Fruit fly (Drosophila melanogaster): ENCODE measurements around the gene RpL7-like.

RpL7-like gene

DNA sequence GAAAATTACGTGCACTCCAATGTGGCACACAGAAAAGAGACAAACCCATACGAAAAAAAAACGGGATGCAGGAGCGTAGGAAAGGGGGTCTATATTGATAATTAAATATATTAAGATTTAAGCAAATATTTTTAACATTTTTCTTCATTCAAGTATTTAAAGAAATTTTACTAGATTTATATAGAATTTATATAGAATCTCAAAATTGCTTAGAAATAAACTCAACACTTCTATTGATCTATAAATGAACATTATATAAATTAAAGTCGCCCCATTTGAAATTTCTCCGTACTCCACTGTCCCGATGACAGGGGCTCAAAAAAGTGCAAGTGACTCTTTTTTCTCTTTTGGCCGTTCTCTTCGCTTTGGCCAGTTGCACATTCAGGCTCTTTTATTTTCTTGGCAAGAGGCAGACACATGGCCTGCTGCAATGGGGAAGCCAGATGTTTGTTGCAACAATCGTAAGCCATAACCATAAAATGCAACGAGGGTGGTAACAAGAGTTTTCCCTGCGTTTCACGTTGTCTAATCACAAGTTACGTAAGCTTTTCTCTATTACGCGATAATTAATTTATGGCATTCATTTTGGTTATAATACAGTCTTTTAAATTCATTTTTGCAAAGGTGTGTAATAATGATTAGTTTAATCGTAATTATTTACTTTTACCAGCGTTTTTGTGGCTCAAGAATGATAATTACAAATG, 9.7 kb downstream of the RpL7-like start (continued):
- no peak for TF ChIP-seq CG11093 (GFP tag; IDR thresholded peaks at IDR 0.05)
- TF ChIP-seq corto (GFP tag; optimal IDR thresholded peaks at IDR 0.05), result peak; percentile 15
- peak; percentile 28 for TF ChIP-seq CG2202 (tag; optimal IDR thresholded peaks at IDR 0.05)
- peak; percentile 89 for TF ChIP-seq sqz (GFP tag; optimal IDR thresholded peaks at IDR 0.05)
- TF ChIP-seq CG12769 (tag; optimal IDR thresholded peaks at IDR 0.05), result no peak
- peak; percentile 69 for TF ChIP-seq CG6254 (GFP tag; optimal IDR thresholded peaks at IDR 0.05)
- TF ChIP-seq CG13775 (GFP tag; optimal IDR thresholded peaks at IDR 0.05), result peak; percentile 12
- no peak; the same call in 1 of the 2 replicates for TF ChIP-seq CG32772 (GFP tag; IDR thresholded peaks at IDR 0.05)
- TF ChIP-seq ewg (GFP tag; optimal IDR thresholded peaks at IDR 0.05), result peak; percentile 10
- TF ChIP-seq Meics (GFP tag; optimal IDR thresholded peaks at IDR 0.05), result no peak
- peak; percentile 46 for TF ChIP-seq Spps (tag; optimal IDR thresholded peaks at IDR 0.05)
- TF ChIP-seq insv (GFP tag; optimal IDR thresholded peaks at IDR 0.05), result no peak
- TF ChIP-seq Bteb2 (GFP tag; optimal IDR thresholded peaks at IDR 0.05), result no peak
- TF ChIP-seq sens-2 (GFP tag; IDR thresholded peaks at IDR 0.05), result no peak
- TF ChIP-seq CG12391 (tag; optimal IDR thresholded peaks at IDR 0.05), result peak; percentile 58
- TF ChIP-seq croc (GFP tag; conservative IDR thresholded peaks at IDR 0.05), result peak; percentile 38; the same call in 1 of the 3 replicates
- TF ChIP-seq CG10366 (GFP tag; IDR thresholded peaks at IDR 0.05), result no peak
- no peak for TF ChIP-seq CG18764 (GFP tag; optimal IDR thresholded peaks at IDR 0.05)
- TF ChIP-seq CG6175 (GFP tag; IDR thresholded peaks at IDR 0.05), result no peak
- TF ChIP-seq sug (tag; optimal IDR thresholded peaks at IDR 0.05), result no peak
- no peak for TF ChIP-seq dpn (GFP tag; optimal IDR thresholded peaks at IDR 0.05)
- no peak for TF ChIP-seq Eip74EF (GFP tag; optimal IDR thresholded peaks at IDR 0.05)
- peak; percentile 47 for TF ChIP-seq unpg (GFP tag; optimal IDR thresholded peaks at IDR 0.05)
- peak; percentile 1 for TF ChIP-seq CG9437 (GFP tag; optimal IDR thresholded peaks at IDR 0.05)
- no peak for TF ChIP-seq CG4360 (GFP tag; IDR thresholded peaks at IDR 0.05)
- peak; percentile 49 for TF ChIP-seq Ssrp (tag; optimal IDR thresholded peaks at IDR 0.05)
- TF ChIP-seq CG31441 (GFP tag; IDR thresholded peaks at IDR 0.05), result peak; percentile 68
- TF ChIP-seq CG30403 (GFP tag; optimal IDR thresholded peaks at IDR 0.05), result peak; percentile 11
- TF ChIP-seq sens (GFP tag), result peak; percentile 75
- no peak for TF ChIP-seq CG4707 (GFP tag; optimal IDR thresholded peaks at IDR 0.05)
- TF ChIP-seq CG34422 (GFP tag; IDR thresholded peaks at IDR 0.05), result no peak
- peak; percentile 32 for TF ChIP-seq CG2875 (GFP tag; optimal IDR thresholded peaks at IDR 0.05)
- 0 out of 3 replicates have a peak, but pooled peaks have one; percentile 8 for TF ChIP-seq ken (GFP tag; IDR thresholded peaks at IDR 0.05)
- peak; percentile 37 for TF ChIP-seq fd96Cb (tag; optimal IDR thresholded peaks at IDR 0.05)
- TF ChIP-seq CG7786 (GFP tag; optimal IDR thresholded peaks at IDR 0.05), result no peak
- TF ChIP-seq CG3163 (GFP tag; optimal IDR thresholded peaks at IDR 0.05), result peak; percentile 71
- no peak for TF ChIP-seq CG6272 (GFP tag; IDR thresholded peaks at IDR 0.05)
- TF ChIP-seq CG7372 (GFP tag; IDR thresholded peaks at IDR 0.05), result no peak
- no peak for TF ChIP-seq toy (GFP tag; IDR thresholded peaks at IDR 0.05)
- peak; percentile 79 for TF ChIP-seq CG18262 (tag; optimal IDR thresholded peaks at IDR 0.05)
- TF ChIP-seq unc-4 (GFP tag; IDR thresholded peaks at IDR 0.05; ENCODE audit: partially characterized antibody), result no peak
- TF ChIP-seq CoRest (tag; optimal IDR thresholded peaks at IDR 0.05), result peak; percentile 48
- TF ChIP-seq pfk (GFP tag; optimal IDR thresholded peaks at IDR 0.05), result no peak
- peak; percentile 6 for TF ChIP-seq CG3407 (GFP tag; optimal IDR thresholded peaks at IDR 0.05)
- peak; percentile 78 for TF ChIP-seq CG33557 (GFP tag; optimal IDR thresholded peaks at IDR 0.05)
- TF ChIP-seq CG1602 (GFP tag; optimal IDR thresholded peaks at IDR 0.05), result no peak
- TF ChIP-seq pum (GFP tag; optimal IDR thresholded peaks at IDR 0.05), result no peak
- no peak for TF ChIP-seq CG4282 (GFP tag; optimal IDR thresholded peaks at IDR 0.05)
- peak; percentile 27 for TF ChIP-seq CG7271 (tag; optimal IDR thresholded peaks at IDR 0.05)
- TF ChIP-seq tgo (GFP tag; IDR thresholded peaks at IDR 0.05), result no peak; the same call in 2 of the 3 replicates

All from whole organism, embryonic.